Worm (Caenorhabditis elegans) whole organism, L4 larva: ENCODE results near the gene F58A4.1.

Experiments used
- F10B5.3 ChIP-seq: sonication (generic microtip); optimal IDR thresholded peaks from 2 replicates; lab custom pipeline; 2016; ENCODE audit warnings: mild to moderate bottlenecking, missing genetic modification characterization, missing compliant biosample characterization
- daf-16 ChIP-seq, 3 experiments: sonication (generic microtip); optimal IDR thresholded peaks; 2 replicates each; lab custom pipeline; 2016 to 2017; ENCODE audit warnings: missing genetic modification characterization in 3 of 3, missing genetic modification reagents in 3 of 3, mild to moderate bottlenecking in 2 of 3, missing compliant biosample characterization in 2 of 3, missing biosample characterization in 1 of 3, moderate library complexity in 1 of 3
- nhr-10 ChIP-seq: fragments of 150-350 bp; optimal IDR thresholded peaks from 2 replicates; lab custom pipeline; 2014; ENCODE audit warnings: missing biosample characterization, missing genetic modification characterization
- nhr-25 ChIP-seq: sonication (generic microtip); optimal IDR thresholded peaks from 2 replicates; lab custom pipeline; 2017; ENCODE audit warnings: missing genetic modification characterization, mild to moderate bottlenecking, missing compliant biosample characterization, antibody characterized with exemption, moderate library complexity, borderline replicate concordance; ENCODE audit not compliant: insufficient read depth
- nhr-42 ChIP-seq: fragments of 200-800 bp; sonication (Bioruptor generic); IDR thresholded peaks from 2 replicates; pipeline ENCODE4 v1.3.6; 2022; ENCODE audit warnings: missing genetic modification characterization, missing compliant biosample characterization
- nhr-76 ChIP-seq: fragments of 150-350 bp; optimal IDR thresholded peaks from 2 replicates; lab custom pipeline; 2014; ENCODE audit warnings: missing biosample characterization, missing genetic modification characterization
- ztf-11 ChIP-seq: fragments of 150-350 bp; optimal IDR thresholded peaks from 2 replicates; lab custom pipeline; 2014; ENCODE audit warnings: missing biosample characterization, missing genetic modification characterization

DNA sequence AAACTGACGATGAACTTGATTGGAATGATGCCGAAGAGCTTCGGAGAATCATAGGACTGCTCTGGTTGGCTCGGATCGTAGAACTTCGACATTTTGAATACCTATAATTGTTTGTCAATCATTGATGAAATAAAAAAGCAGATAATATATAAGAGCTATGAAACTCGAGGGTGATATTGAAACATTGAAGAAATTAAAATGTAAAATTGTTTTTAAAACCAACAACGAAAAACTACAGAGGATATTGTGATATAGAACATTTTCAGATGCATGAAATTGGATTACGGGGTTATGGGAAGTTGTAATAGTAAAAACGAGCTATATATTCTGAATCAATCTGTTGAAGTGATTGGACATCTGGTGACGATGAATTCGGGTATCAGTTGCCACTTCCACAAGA lies 33.9 kb upstream of the F58A4.1 start, which contains the start of gene C48B4.10:
- TF ChIP-seq nhr-76 (tag; lab: Kevin White, UChicago), result no peak
- TF ChIP-seq nhr-10 (tag; lab: Kevin White, UChicago), result no peak
- TF ChIP-seq ztf-11 (tag; lab: Kevin White, UChicago), result no peak
- TF ChIP-seq F10B5.3, result no peak
- TF ChIP-seq nhr-42 (GFP tag; lab: Robert Waterston, UW), result no peak
- no peak for TF ChIP-seq nhr-25 (tag; lab: Kevin White, UChicago)
- TF ChIP-seq daf-16 (GFP tag; optimal IDR thresholded peaks at IDR 0.05; lab: Kevin White, UChicago), result no peak
- TF ChIP-seq daf-16 (tag; optimal IDR thresholded peaks at IDR 0.05; lab: Kevin White, UChicago), result no peak
